Fruit fly (Drosophila melanogaster): Measurements from ENCODE around the gene Mst57Db.

Gene Mst57Db

dm6 chr3R:25831799-25832280 lies 1.1 kb upstream of the Mst57Db start, which contains the start of the genes Mst57Da and alpha4GT2:
Gene Mst57Da (minus strand): TSS chr3R:25831899.
Gene alpha4GT2 (plus strand): TSS chr3R:25832230.
- TF ChIP-seq lz (GFP tag; optimal IDR thresholded peaks at IDR 0.05): no peak
- TF ChIP-seq CG4318 (GFP tag; optimal IDR thresholded peaks at IDR 0.05): no peak
- TF ChIP-seq Hr39 (GFP tag; optimal IDR thresholded peaks at IDR 0.05): no peak
- no peak for TF ChIP-seq Gug (GFP tag; IDR thresholded peaks at IDR 0.05)

DNA sequence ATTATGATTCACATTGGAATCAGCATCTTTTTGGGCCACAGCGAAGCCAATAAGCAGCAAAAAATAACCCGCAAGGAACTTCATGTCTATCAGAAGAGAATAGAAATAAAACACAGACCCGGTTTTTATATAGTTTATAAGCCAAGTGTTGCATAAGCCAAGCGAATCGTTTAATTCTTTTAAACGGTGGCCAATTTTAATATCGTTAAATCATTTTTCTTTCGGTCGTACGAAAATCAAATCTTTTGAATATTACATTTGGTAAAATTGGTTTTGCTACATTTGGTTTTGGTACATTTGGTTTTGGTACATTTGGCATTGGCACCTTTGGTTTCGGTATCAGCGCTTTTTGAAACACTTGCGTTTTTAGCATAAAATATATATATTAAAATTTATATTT lies 586 bp downstream of the Mst57Db start, which contains the start of gene Sfp96F:
Sfp96F (minus strand) TSS at position 101 of the 400 bp plus-strand sequence.
- TF ChIP-seq Hr38 (GFP tag; optimal IDR thresholded peaks at IDR 0.05) (no peak), OdsH (GFP tag; optimal IDR thresholded peaks at IDR 0.05) (no peak), salr (GFP tag; optimal IDR thresholded peaks at IDR 0.05) (no peak), achi (GFP tag; optimal IDR thresholded peaks at IDR 0.05) (no peak), Blimp-1 (GFP tag; optimal IDR thresholded peaks at IDR 0.05) (no peak), cyc (GFP tag; optimal IDR thresholded peaks at IDR 0.05) (no peak), acj6 (GFP tag; optimal IDR thresholded peaks at IDR 0.05) (no peak), dsx (GFP tag; optimal IDR thresholded peaks at IDR 0.05; ENCODE audit: poor library complexity, severe bottlenecking) (no peak)

DNA sequence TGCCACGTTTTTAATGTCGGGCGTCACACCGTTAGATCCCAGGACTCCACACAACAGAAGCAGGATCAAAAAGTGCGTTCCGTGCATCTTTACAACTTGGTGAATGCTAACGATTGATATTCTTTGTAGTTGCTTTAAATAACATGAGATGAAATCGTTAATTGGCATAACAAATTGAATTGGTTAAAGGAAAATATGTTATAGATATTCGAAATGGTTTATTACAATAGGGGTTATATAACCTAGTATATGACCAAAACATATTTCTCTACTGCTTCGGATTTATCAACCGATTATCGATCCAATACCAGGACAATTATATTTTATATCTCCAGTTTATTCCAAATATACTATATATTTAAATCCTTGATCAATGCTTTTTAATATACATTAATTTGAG lies 1.1 kb downstream of the Mst57Db start, which contains the start of gene Mst57Dc:
Mst57Dc (minus strand) TSS at position 101 of the 400 bp plus-strand sequence.
- no peak for TF ChIP-seq Hr4 (GFP tag; optimal IDR thresholded peaks at IDR 0.05)
- TF ChIP-seq CG10669 (GFP tag; optimal IDR thresholded peaks at IDR 0.05): no peak
- no peak for TF ChIP-seq fkh (GFP tag; optimal IDR thresholded peaks at IDR 0.05)
- no peak for TF ChIP-seq CG1621 (tag; optimal IDR thresholded peaks at IDR 0.05)

- TF ChIP-seq fd59A (GFP tag; optimal IDR thresholded peaks at IDR 0.05) (no peak), vri (GFP tag; optimal IDR thresholded peaks at IDR 0.05) (no peak), net (GFP tag; optimal IDR thresholded peaks at IDR 0.05) (no peak), Blimp-1 (GFP tag; optimal IDR thresholded peaks at IDR 0.05) (no peak)
These were observed 15.5 kb downstream of the Mst57Db start, which contains the start of gene CG14354 for dm6 chr3R:25815179-25815578. Gene CG14354 (plus strand): TSS chr3R:25815479.

dm6 chr3R:25811611-25812010 lies 19.1 kb downstream of the Mst57Db start, which contains the start of the genes Acam and CG17770:
Gene Acam (plus strand): TSS chr3R:25811911.
Gene CG17770 (plus strand): TSS chr3R:25811911.
- TF ChIP-seq CG9139 (GFP tag; optimal IDR thresholded peaks at IDR 0.05) (no peak), vri (GFP tag; optimal IDR thresholded peaks at IDR 0.05) (no peak), Gug (GFP tag; IDR thresholded peaks at IDR 0.05) (no peak), Eip78C (GFP tag) (no peak), CG11294 (GFP tag; IDR thresholded peaks at IDR 0.05) (no peak), CG7368 (GFP tag; optimal IDR thresholded peaks at IDR 0.05) (no peak), CG4318 (GFP tag; optimal IDR thresholded peaks at IDR 0.05) (no peak), eg (GFP tag; IDR thresholded peaks at IDR 0.05) (no peak), CG11902 (GFP tag; optimal IDR thresholded peaks at IDR 0.05) (no peak), Blimp-1 (GFP tag; optimal IDR thresholded peaks at IDR 0.05) (no peak), CG6854 (GFP tag; optimal IDR thresholded peaks at IDR 0.05) (no peak), CG11762 (GFP tag; optimal IDR thresholded peaks at IDR 0.05; ENCODE audit: insufficient read depth) (no peak), pdm3 (GFP tag; optimal IDR thresholded peaks at IDR 0.05) (no peak), fkh (GFP tag; optimal IDR thresholded peaks at IDR 0.05) (no peak), salr (GFP tag; optimal IDR thresholded peaks at IDR 0.05) (no peak), spab (GFP tag; optimal IDR thresholded peaks at IDR 0.05) (no peak), CG6276 (GFP tag; optimal IDR thresholded peaks at IDR 0.05) (no peak), dsx (GFP tag; optimal IDR thresholded peaks at IDR 0.05; ENCODE audit: poor library complexity, severe bottlenecking) (no peak), Sox15 (GFP tag; optimal IDR thresholded peaks at IDR 0.05) (no peak)

- TF ChIP-seq Blimp-1 (GFP tag; optimal IDR thresholded peaks at IDR 0.05) (no peak), acj6 (GFP tag; optimal IDR thresholded peaks at IDR 0.05) (no peak), Eip93F (GFP tag; optimal IDR thresholded peaks at IDR 0.05) (no peak), pdm3 (GFP tag; optimal IDR thresholded peaks at IDR 0.05) (no peak), Lpt (GFP tag; optimal IDR thresholded peaks at IDR 0.05) (no peak), CG4318 (GFP tag; optimal IDR thresholded peaks at IDR 0.05) (no peak), Sox14 (GFP tag; optimal IDR thresholded peaks at IDR 0.05) (no peak), CG15336 (GFP tag; IDR thresholded peaks at IDR 0.05) (no peak), CG16779 (tag; optimal IDR thresholded peaks at IDR 0.05) (no peak), CG8319 (GFP tag; optimal IDR thresholded peaks at IDR 0.05) (no peak), CG6808 (GFP tag; optimal IDR thresholded peaks at IDR 0.05) (no peak), CG10631 (GFP tag; optimal IDR thresholded peaks at IDR 0.05) (no peak), CG10669 (GFP tag; optimal IDR thresholded peaks at IDR 0.05) (no peak), CG6792 (GFP tag; optimal IDR thresholded peaks at IDR 0.05) (no peak), dac (GFP tag; optimal IDR thresholded peaks at IDR 0.05) (no peak), cyc (GFP tag; optimal IDR thresholded peaks at IDR 0.05) (no peak)
These were observed 19.9 kb downstream of the Mst57Db start, which contains the start of gene CG5024 for dm6 chr3R:25810796-25811195. Gene CG5024 (plus strand): TSS chr3R:25811096.

Data from whole organism, prepupa.